Worm (Caenorhabditis elegans): ENCODE results near the gene C35A5.5.

DNA sequence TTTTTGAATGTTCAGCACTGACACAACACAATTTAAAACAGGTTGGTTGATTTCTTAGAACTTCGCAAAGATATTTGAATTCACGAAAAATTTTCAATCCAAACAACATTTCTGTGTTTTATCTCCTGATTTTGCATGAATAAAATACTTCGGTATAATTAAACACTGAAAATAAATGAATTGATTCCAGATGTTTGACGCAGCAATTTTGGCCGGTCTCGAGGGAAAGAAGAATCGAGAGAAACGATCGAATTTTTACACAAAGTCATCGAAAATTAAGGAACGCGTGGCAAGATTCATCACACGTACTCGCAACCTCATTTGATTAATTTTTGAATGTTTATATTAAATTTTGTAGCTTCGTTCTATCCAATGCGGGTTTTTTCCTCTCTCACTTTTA, 41.5 kb upstream of the C35A5.5 start:
- TF ChIP-seq him-1 (tag; optimal IDR thresholded peaks at IDR 0.05) (no peak), W03F9.2 (tag; optimal IDR thresholded peaks at IDR 0.05) (no peak)
